Worm (Caenorhabditis elegans) whole organism, L2 larva: ENCODE measurements around the gene mob-1.

Experiments used
- ama-1 ChIP-seq: fragments of 150-350 bp; optimal IDR thresholded peaks from 2 replicates; lab custom pipeline; 2018; ENCODE audit warnings: inconsistent platforms
- elt-3 ChIP-seq: sonication (generic microtip); optimal IDR thresholded peaks from 2 replicates; lab custom pipeline; 2017; ENCODE audit warnings: missing biosample characterization, missing genetic modification characterization
- fos-1 ChIP-seq: fragments of 150-350 bp; optimal IDR thresholded peaks from 2 replicates; lab custom pipeline; 2014; ENCODE audit warnings: missing biosample characterization, missing genetic modification characterization
- lin-13 ChIP-seq: fragments of 150-350 bp; optimal IDR thresholded peaks from 2 replicates; lab custom pipeline; 2014; ENCODE audit warnings: missing biosample characterization, missing genetic modification reagents, missing genetic modification characterization
- mdl-1 ChIP-seq, 2 experiments: fragments of 150-350 bp in 1 of 2; sonication (generic microtip) in 1 of 2; optimal IDR thresholded peaks; 2 replicates each; lab custom pipeline; 2017; ENCODE audit warnings: missing biosample characterization in 2 of 2, missing genetic modification characterization in 2 of 2
- nhr-11 ChIP-seq: fragments of 150-350 bp; optimal IDR thresholded peaks from 2 replicates; lab custom pipeline; 2014; ENCODE audit warnings: missing biosample characterization, missing genetic modification characterization
- nhr-6 ChIP-seq: fragments of 150-350 bp; optimal IDR thresholded peaks from 2 replicates; lab custom pipeline; 2014; ENCODE audit warnings: missing biosample characterization, missing genetic modification characterization
- sem-4 ChIP-seq: fragments of 150-350 bp; optimal IDR thresholded peaks from 2 replicates; lab custom pipeline; 2014; ENCODE audit warnings: missing biosample characterization, missing genetic modification reagents, missing genetic modification characterization
- snpc-4 ChIP-seq: fragments of 150-350 bp; optimal IDR thresholded peaks from 2 replicates; lab custom pipeline; 2014; ENCODE audit warnings: missing biosample characterization, missing genetic modification characterization
- ztf-4 ChIP-seq: fragments of 150-350 bp; optimal IDR thresholded peaks from 2 replicates; lab custom pipeline; 2014; ENCODE audit warnings: missing biosample characterization, missing genetic modification characterization

- no peak for TF ChIP-seq elt-3 (tag; lab: Kevin White, UChicago)
- TF ChIP-seq nhr-11 (tag; lab: Kevin White, UChicago) = no peak
- TF ChIP-seq fos-1 (tag; lab: Kevin White, UChicago) = no peak
- TF ChIP-seq ztf-4 (tag; lab: Kevin White, UChicago) = no peak
- no peak for TF ChIP-seq mdl-1 (tag; optimal IDR thresholded peaks at IDR 0.05; lab: Kevin White, UChicago)
- no peak for TF ChIP-seq lin-13 (GFP tag; lab: Kevin White, UChicago)
- no peak for TF ChIP-seq ama-1
- no peak for TF ChIP-seq snpc-4 (tag; lab: Kevin White, UChicago)
- TF ChIP-seq nhr-6 = no peak
- TF ChIP-seq sem-4 = no peak
Measured at ce11 chrIV:11847771-11848312, 12.5 kb upstream of the mob-1 start, which contains the start of the genes F38H4.6 and F38H4.4.
